Fruit fly (Drosophila melanogaster): ENCODE measurements around the gene CG31743.

CG31743 gene

dm6 chr2L:16842505-16842904 lies 36.8 kb upstream of the CG31743 start:
- TF ChIP-seq dsf (GFP tag; optimal IDR thresholded peaks at IDR 0.05; ENCODE audit: borderline replicate concordance), result no peak
- no peak for TF ChIP-seq Vsx2 (GFP tag; optimal IDR thresholded peaks at IDR 0.05; ENCODE audit: partially characterized antibody)
- no peak for TF ChIP-seq h (GFP tag; optimal IDR thresholded peaks at IDR 0.05)
- TF ChIP-seq lola (GFP tag; optimal IDR thresholded peaks at IDR 0.05), result no peak
- no peak for TF ChIP-seq psq (GFP tag; optimal IDR thresholded peaks at IDR 0.05)
- no peak for TF ChIP-seq rgr (GFP tag; optimal IDR thresholded peaks at IDR 0.05)
- no peak for TF ChIP-seq ey (GFP tag; optimal IDR thresholded peaks at IDR 0.05)
- TF ChIP-seq Myc (optimal IDR thresholded peaks at IDR 0.05), result no peak
- TF ChIP-seq OdsH (GFP tag; optimal IDR thresholded peaks at IDR 0.05), result peak; percentile 45
- peak; percentile 27 for TF ChIP-seq fru (GFP tag; optimal IDR thresholded peaks at IDR 0.05)
- TF ChIP-seq Sp1 (GFP tag; optimal IDR thresholded peaks at IDR 0.05), result no peak
- peak; percentile 47 for TF ChIP-seq woc (GFP tag; optimal IDR thresholded peaks at IDR 0.05)

- TF ChIP-seq Jra (GFP tag; optimal IDR thresholded peaks at IDR 0.05) (no peak), Dif (GFP tag; optimal IDR thresholded peaks at IDR 0.05; ENCODE audit: partially characterized antibody) (no peak), woc (GFP tag; optimal IDR thresholded peaks at IDR 0.05) (no peak), Myc (optimal IDR thresholded peaks at IDR 0.05) (no peak), Sp1 (GFP tag; optimal IDR thresholded peaks at IDR 0.05) (no peak), dsf (GFP tag; optimal IDR thresholded peaks at IDR 0.05; ENCODE audit: borderline replicate concordance) (no peak), foxo (GFP tag; optimal IDR thresholded peaks at IDR 0.05) (peak in 1 of 2 experiments; percentile 6), dmrt93B (GFP tag; optimal IDR thresholded peaks at IDR 0.05) (no peak), ey (GFP tag; optimal IDR thresholded peaks at IDR 0.05) (no peak), sage (GFP tag; optimal IDR thresholded peaks at IDR 0.05) (no peak), CG9705 (GFP tag; optimal IDR thresholded peaks at IDR 0.05) (no peak), usp (GFP tag; optimal IDR thresholded peaks at IDR 0.05) (no peak), OdsH (GFP tag; optimal IDR thresholded peaks at IDR 0.05) (no peak), CG32264 (GFP tag; optimal IDR thresholded peaks at IDR 0.05) (no peak), h (GFP tag; optimal IDR thresholded peaks at IDR 0.05) (peak; percentile 13), fru (GFP tag; optimal IDR thresholded peaks at IDR 0.05) (peak; percentile 20), Abd-B (GFP tag; optimal IDR thresholded peaks at IDR 0.05) (no peak), Hr78 (GFP tag; optimal IDR thresholded peaks at IDR 0.05) (no peak), br (GFP tag; optimal IDR thresholded peaks at IDR 0.05) (no peak)
Observed at dm6 chr2L:16843336-16843735, 36.0 kb upstream of the CG31743 start.

- TF ChIP-seq usp (GFP tag; optimal IDR thresholded peaks at IDR 0.05) (no peak), sage (GFP tag; optimal IDR thresholded peaks at IDR 0.05) (no peak), Abd-B (GFP tag; optimal IDR thresholded peaks at IDR 0.05) (no peak), foxo (GFP tag; optimal IDR thresholded peaks at IDR 0.05) (no peak), Sp1 (GFP tag; optimal IDR thresholded peaks at IDR 0.05) (no peak), OdsH (GFP tag; optimal IDR thresholded peaks at IDR 0.05) (no peak), Dfd (GFP tag; optimal IDR thresholded peaks at IDR 0.05) (no peak), HLH106 (tag; optimal IDR thresholded peaks at IDR 0.05) (no peak), N (GFP tag; optimal IDR thresholded peaks at IDR 0.05) (no peak), CG9705 (GFP tag; optimal IDR thresholded peaks at IDR 0.05) (no peak), h (GFP tag; optimal IDR thresholded peaks at IDR 0.05) (no peak), Hnf4 (GFP tag; optimal IDR thresholded peaks at IDR 0.05) (no peak), Mio (GFP tag; optimal IDR thresholded peaks at IDR 0.05) (no peak), dsf (GFP tag; optimal IDR thresholded peaks at IDR 0.05; ENCODE audit: borderline replicate concordance) (no peak), woc (GFP tag; optimal IDR thresholded peaks at IDR 0.05) (no peak), CG32264 (GFP tag; optimal IDR thresholded peaks at IDR 0.05) (no peak)
Observed at dm6 chr2L:16845179-16845578, 34.1 kb upstream of the CG31743 start.

dm6 chr2L:16846742-16847346 lies 32.5 kb upstream of the CG31743 start:
- TF ChIP-seq Myc (optimal IDR thresholded peaks at IDR 0.05) (no peak), jim (GFP tag; optimal IDR thresholded peaks at IDR 0.05) (no peak), usp (GFP tag; optimal IDR thresholded peaks at IDR 0.05) (no peak), CrebA (GFP tag; optimal IDR thresholded peaks at IDR 0.05; ENCODE audit: borderline replicate concordance) (no peak), Dfd (GFP tag; optimal IDR thresholded peaks at IDR 0.05) (no peak), Hnf4 (GFP tag; optimal IDR thresholded peaks at IDR 0.05) (no peak), CG32264 (GFP tag; optimal IDR thresholded peaks at IDR 0.05) (no peak), Hr78 (GFP tag; optimal IDR thresholded peaks at IDR 0.05) (no peak), dl (GFP tag; optimal IDR thresholded peaks at IDR 0.05; ENCODE audit: insufficient read depth in 1 of 2, partially characterized antibody in 2 of 2) (no peak), CG9705 (GFP tag; optimal IDR thresholded peaks at IDR 0.05) (no peak), rgr (GFP tag; optimal IDR thresholded peaks at IDR 0.05) (no peak), woc (GFP tag; optimal IDR thresholded peaks at IDR 0.05) (no peak), Rel (GFP tag; optimal IDR thresholded peaks at IDR 0.05) (no peak), Rel (tag; optimal IDR thresholded peaks at IDR 0.05) (no peak)
